Worm (Caenorhabditis elegans): ENCODE results near the gene pah-1.
A peak's percentile ranks its signal among the peaks of the same experiment; 100 is the strongest.

pah-1 gene

ce11 chrII:8783451-8783967 is 16.7 kb upstream of the pah-1 start, which contains the start of gene sgn-1:
Gene sgn-1, minus strand, starts transcription at chrII:8783670.
- TF ChIP-seq skn-1 (tag; optimal IDR thresholded peaks at IDR 0.05), result no peak
- TF ChIP-seq nhr-237 (tag; optimal IDR thresholded peaks at IDR 0.05), result no peak
- TF ChIP-seq nhr-102 (tag; optimal IDR thresholded peaks at IDR 0.05), result no peak
- peak in 1 of 2 experiments; percentile 40 for TF ChIP-seq unc-62 (GFP tag; optimal IDR thresholded peaks at IDR 0.05 in 1 of 2)
- no peak for TF ChIP-seq unc-62 (tag; optimal IDR thresholded peaks at IDR 0.05)
- TF ChIP-seq pha-4 (GFP tag; IDR thresholded peaks at IDR 0.05), result no peak
- TF ChIP-seq pha-4 (tag; optimal IDR thresholded peaks at IDR 0.05), result no peak
- TF ChIP-seq egl-43 (GFP tag; IDR thresholded peaks at IDR 0.05), result no peak
- no peak for TF ChIP-seq nhr-6 (tag; optimal IDR thresholded peaks at IDR 0.05)
- no peak for TF ChIP-seq spr-3 (GFP tag; optimal IDR thresholded peaks at IDR 0.05)
- TF ChIP-seq mxl-3 (GFP tag; optimal IDR thresholded peaks at IDR 0.05), result peak; percentile 6
- TF ChIP-seq lsy-2 (tag; optimal IDR thresholded peaks at IDR 0.05), result no peak
- TF ChIP-seq ctbp-1 (GFP tag; IDR thresholded peaks at IDR 0.05), result no peak
- no peak for TF ChIP-seq fkh-10 (GFP tag; optimal IDR thresholded peaks at IDR 0.05)
- no peak for TF ChIP-seq nhr-41 (GFP tag; IDR thresholded peaks at IDR 0.05)
- no peak for TF ChIP-seq hlh-11 (tag; optimal IDR thresholded peaks at IDR 0.05)
- no peak for TF ChIP-seq unc-39 (tag; optimal IDR thresholded peaks at IDR 0.05)

ce11 chrII:8776504-8776903 is 9.7 kb upstream of the pah-1 start:
- TF ChIP-seq unc-62 (GFP tag; optimal IDR thresholded peaks at IDR 0.05 in 1 of 2), result peak in 1 of 2 experiments; percentile 93
- no peak for TF ChIP-seq unc-62 (tag; optimal IDR thresholded peaks at IDR 0.05)
- TF ChIP-seq ZK546.5 (tag; optimal IDR thresholded peaks at IDR 0.05), result no peak

- TF ChIP-seq arid-1 (GFP tag; conservative IDR thresholded peaks at IDR 0.05), result no peak
- TF ChIP-seq tag-97 (GFP tag; IDR thresholded peaks at IDR 0.05), result no peak
- no peak for TF ChIP-seq unc-130 (GFP tag; optimal IDR thresholded peaks at IDR 0.05)
- TF ChIP-seq aha-1 (tag), result no peak
These were observed 3.9 kb upstream of the pah-1 start, which contains the start of gene let-19 for ce11 chrII:8770675-8771074. Gene let-19, plus strand, starts transcription at chrII:8770975.

ce11 chrII:8769375-8769774 is 2.6 kb upstream of the pah-1 start:
- TF ChIP-seq dve-1 (tag; optimal IDR thresholded peaks at IDR 0.05; ENCODE audit: insufficient read depth) (peak; percentile 25), cey-2 (tag; optimal IDR thresholded peaks at IDR 0.05; ENCODE audit: borderline replicate concordance, insufficient read depth) (no peak), saeg-2 (GFP tag; IDR thresholded peaks at IDR 0.05) (no peak), madf-9 (GFP tag; conservative IDR thresholded peaks at IDR 0.05) (0 out of 2 replicates have a peak, but pooled peaks have one; percentile 4), nhr-111 (GFP tag; optimal IDR thresholded peaks at IDR 0.05) (no peak), nhr-76 (tag; optimal IDR thresholded peaks at IDR 0.05) (no peak), lsy-2 (tag; optimal IDR thresholded peaks at IDR 0.05) (peak in 1 of 2 experiments; percentile 32), set-16 (GFP tag; IDR thresholded peaks at IDR 0.05) (no peak), hlh-30 (tag; optimal IDR thresholded peaks at IDR 0.05; ENCODE audit: insufficient read depth) (peak; percentile 30), mep-1 (tag; optimal IDR thresholded peaks at IDR 0.05) (peak; percentile 48), daf-16 (GFP tag; optimal IDR thresholded peaks at IDR 0.05) (no peak), daf-16 (tag; optimal IDR thresholded peaks at IDR 0.05) (peak; percentile 11), mes-2 (tag; optimal IDR thresholded peaks at IDR 0.05; ENCODE audit: poor library complexity, severe bottlenecking) (peak; percentile 54), hmg-1.1 (GFP tag; IDR thresholded peaks at IDR 0.05) (peak; percentile 65), zfp-3 (GFP tag; conservative IDR thresholded peaks at IDR 0.05) (no peak), unc-62 (GFP tag; optimal IDR thresholded peaks at IDR 0.05 in 1 of 2) (peak in 1 of 2 experiments; percentile 57), unc-62 (tag; optimal IDR thresholded peaks at IDR 0.05) (no peak), daf-19 (GFP tag; conservative IDR thresholded peaks at IDR 0.05) (no peak), aly-2 (tag; optimal IDR thresholded peaks at IDR 0.05) (no peak), rbr-2 (tag; optimal IDR thresholded peaks at IDR 0.05) (peak; percentile 1), pqm-1 (tag; optimal IDR thresholded peaks at IDR 0.05) (peak; percentile 3), hlh-11 (tag; optimal IDR thresholded peaks at IDR 0.05) (peak; percentile 20), dmd-6 (GFP tag; IDR thresholded peaks at IDR 0.05) (peak; percentile 27; the same call in 1 of the 2 replicates), hif-1 (tag; optimal IDR thresholded peaks at IDR 0.05) (no peak)
